Fruit fly (Drosophila melanogaster): Measurements from ENCODE around the gene CG14610.

The CG14610 gene

dm6 chr3R:7102853-7103833 lies 41.0 kb downstream of the CG14610 start (continued):
- TF ChIP-seq CG7556 (GFP tag; optimal IDR thresholded peaks at IDR 0.05) = no peak
- TF ChIP-seq nau (GFP tag; optimal IDR thresholded peaks at IDR 0.05) = no peak
- no peak for TF ChIP-seq CG2678 (tag; optimal IDR thresholded peaks at IDR 0.05)
- no peak for TF ChIP-seq CG16815 (GFP tag; optimal IDR thresholded peaks at IDR 0.05)
- peak; percentile 4 for TF ChIP-seq corto (GFP tag; optimal IDR thresholded peaks at IDR 0.05)
- peak; percentile 7 for TF ChIP-seq Asciz (GFP tag; optimal IDR thresholded peaks at IDR 0.05)
- TF ChIP-seq Blimp-1 (GFP tag; optimal IDR thresholded peaks at IDR 0.05) = no peak
- no peak for TF ChIP-seq usp (GFP tag; optimal IDR thresholded peaks at IDR 0.05)
- TF ChIP-seq Lhr (GFP tag; optimal IDR thresholded peaks at IDR 0.05) = no peak
- peak; percentile 88 to 100 for TF ChIP-seq Trl (optimal IDR thresholded peaks at IDR 0.05)
- TF ChIP-seq Trl (GFP tag; optimal IDR thresholded peaks at IDR 0.05) = no peak
- TF ChIP-seq CG15073 (GFP tag; optimal IDR thresholded peaks at IDR 0.05) = no peak
- peak; percentile 57 for TF ChIP-seq oc (tag; optimal IDR thresholded peaks at IDR 0.05)
- TF ChIP-seq CG30403 (GFP tag; optimal IDR thresholded peaks at IDR 0.05) = no peak
- peak; percentile 17 for TF ChIP-seq CG3163 (GFP tag; optimal IDR thresholded peaks at IDR 0.05)
- TF ChIP-seq CG13123 (GFP tag; optimal IDR thresholded peaks at IDR 0.05) = no peak
- peak; percentile 91 for TF ChIP-seq CG4360 (GFP tag; IDR thresholded peaks at IDR 0.05)
- TF ChIP-seq Xbp1 (GFP tag; optimal IDR thresholded peaks at IDR 0.05) = no peak
- peak; percentile 84 for TF ChIP-seq sqz (GFP tag; optimal IDR thresholded peaks at IDR 0.05)
- TF ChIP-seq repo (GFP tag; optimal IDR thresholded peaks at IDR 0.05) = no peak
- TF ChIP-seq HmgD (GFP tag; optimal IDR thresholded peaks at IDR 0.05) = no peak
- peak; percentile 98 for TF ChIP-seq cg (GFP tag; optimal IDR thresholded peaks at IDR 0.05)
- TF ChIP-seq insv (GFP tag; optimal IDR thresholded peaks at IDR 0.05) = peak in 1 of 2 experiments; percentile 92
- no peak for TF ChIP-seq tio (GFP tag; optimal IDR thresholded peaks at IDR 0.05)
- no peak for TF ChIP-seq sisA (GFP tag; IDR thresholded peaks at IDR 0.05)
- 0 out of 2 replicates have a peak, but pooled peaks have one; percentile 16 for TF ChIP-seq Drgx (GFP tag; IDR thresholded peaks at IDR 0.05)
- TF ChIP-seq E2f2 (GFP tag; IDR thresholded peaks at IDR 0.05) = no peak
- no peak for TF ChIP-seq hth (optimal IDR thresholded peaks at IDR 0.05)
- TF ChIP-seq CG13894 (tag; optimal IDR thresholded peaks at IDR 0.05) = no peak
- no peak for TF ChIP-seq ems (GFP tag; optimal IDR thresholded peaks at IDR 0.05)
- TF ChIP-seq CG5180 (GFP tag; optimal IDR thresholded peaks at IDR 0.05) = peak; percentile 75
- no peak for TF ChIP-seq gt (GFP tag; IDR thresholded peaks at IDR 0.05)
- peak; percentile 7 to 11 for TF ChIP-seq bsh (GFP tag; optimal IDR thresholded peaks at IDR 0.05)
- peak; percentile 78 for TF ChIP-seq Med (GFP tag)
- TF ChIP-seq row (GFP tag; IDR thresholded peaks at IDR 0.05) = no peak
- TF ChIP-seq CG8765 (GFP tag; IDR thresholded peaks at IDR 0.05) = no peak
- TF ChIP-seq scrt (GFP tag; optimal IDR thresholded peaks at IDR 0.05) = peak; percentile 51
- TF ChIP-seq fru (optimal IDR thresholded peaks at IDR 0.05) = no peak
- TF ChIP-seq gce (GFP tag; IDR thresholded peaks at IDR 0.05) = peak; percentile 34; the same call in 1 of the 3 replicates
- TF ChIP-seq Aef1 (GFP tag; IDR thresholded peaks at IDR 0.05) = no peak
- no peak for TF ChIP-seq CG43689 (GFP tag; IDR thresholded peaks at IDR 0.05)
- TF ChIP-seq HLH54F (GFP tag; optimal IDR thresholded peaks at IDR 0.05) = no peak
- TF ChIP-seq hb (GFP tag; IDR thresholded peaks at IDR 0.05; ENCODE audit: partially characterized antibody) = no peak
- TF ChIP-seq CG7372 (GFP tag; IDR thresholded peaks at IDR 0.05) = no peak
- TF ChIP-seq CG2875 (GFP tag; optimal IDR thresholded peaks at IDR 0.05) = no peak
- TF ChIP-seq CG5953 (GFP tag; IDR thresholded peaks at IDR 0.05) = no peak
- TF ChIP-seq CG1647 (GFP tag; optimal IDR thresholded peaks at IDR 0.05) = no peak
- TF ChIP-seq bbx (GFP tag; IDR thresholded peaks at IDR 0.05; ENCODE audit: partially characterized antibody) = 0 out of 2 replicates have a peak, but pooled peaks have one; percentile 37
- TF ChIP-seq salm (tag; optimal IDR thresholded peaks at IDR 0.05) = no peak
- TF ChIP-seq Lpt (GFP tag; optimal IDR thresholded peaks at IDR 0.05) = peak; percentile 73
